Fruit fly (Drosophila melanogaster): ENCODE data around the gene GILT1.

GILT1 gene

DNA sequence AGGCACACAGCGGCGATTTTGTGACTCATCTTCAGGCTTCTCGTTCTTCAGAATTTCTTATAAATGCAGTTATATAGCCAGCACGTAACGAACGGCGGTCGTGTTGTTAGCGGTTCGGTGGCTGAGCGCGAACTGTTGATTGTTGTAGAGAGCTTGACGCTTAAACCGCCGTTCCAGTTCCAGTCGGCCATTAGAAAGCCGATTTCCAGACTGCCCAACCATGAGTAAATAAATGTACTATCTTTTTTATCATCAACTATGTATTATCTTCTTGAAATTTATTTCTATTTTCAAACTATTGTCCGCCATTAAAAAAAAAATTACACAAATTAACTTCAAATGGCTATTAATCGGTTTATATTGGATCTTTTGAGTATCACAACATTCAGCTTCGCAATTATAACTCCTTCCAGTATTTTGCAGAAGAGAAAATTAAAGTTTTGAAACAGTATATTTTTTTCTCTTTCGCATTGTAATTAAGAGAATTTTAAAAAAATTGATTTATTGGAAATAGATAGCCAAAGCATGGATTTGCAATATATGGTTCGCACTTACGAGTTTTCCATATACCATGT lies at the start of gene GILT1:
TSS of gene GILT1 (minus strand) at position 141 of the 575 bp plus-strand sequence.
- peak; percentile 43 for TF ChIP-seq Mnt (GFP tag; optimal IDR thresholded peaks at IDR 0.05)
- no peak for TF ChIP-seq CG1620 (GFP tag; optimal IDR thresholded peaks at IDR 0.05)
- TF ChIP-seq kay (GFP tag; ENCODE audit: borderline replicate concordance), result peak; percentile 69
- TF ChIP-seq bab1 (GFP tag; optimal IDR thresholded peaks at IDR 0.05), result peak; percentile 39
- peak; percentile 44 for TF ChIP-seq ovo (GFP tag; optimal IDR thresholded peaks at IDR 0.05)
- TF ChIP-seq tj (GFP tag; optimal IDR thresholded peaks at IDR 0.05), result peak; percentile 1
- TF ChIP-seq CG14711 (tag; optimal IDR thresholded peaks at IDR 0.05), result no peak
- peak; percentile 22 for TF ChIP-seq cic (GFP tag; optimal IDR thresholded peaks at IDR 0.05)
- peak; percentile 12 for TF ChIP-seq CG7101 (tag; optimal IDR thresholded peaks at IDR 0.05)
- peak; percentile 59 for TF ChIP-seq pad (GFP tag; optimal IDR thresholded peaks at IDR 0.05)
- TF ChIP-seq CG12768 (GFP tag; optimal IDR thresholded peaks at IDR 0.05), result no peak

DNA sequence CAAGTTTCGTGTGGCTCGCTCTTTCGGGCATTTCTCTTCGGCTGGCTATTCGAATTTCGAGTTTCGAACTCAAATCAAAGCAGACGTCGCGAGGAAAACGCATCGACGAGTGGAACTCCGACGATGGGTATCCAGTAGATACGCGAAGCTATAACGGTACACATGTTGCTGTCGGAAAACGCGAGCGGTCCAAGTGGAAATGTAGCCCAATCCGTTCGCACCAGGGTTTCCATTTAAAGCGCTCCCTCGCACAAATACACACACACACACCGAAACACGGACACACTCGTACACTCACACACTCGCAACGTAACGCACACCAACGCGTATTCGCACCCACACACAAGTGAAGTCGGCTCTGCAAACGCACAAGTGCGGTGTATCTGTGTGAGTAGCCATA lies 48.7 kb upstream of the GILT1 start, which contains the start of gene side-IV:
TSS of gene side-IV (plus strand) at position 253 of the 400 bp plus-strand sequence.
- no peak for TF ChIP-seq CG12768 (GFP tag; optimal IDR thresholded peaks at IDR 0.05)
- no peak for TF ChIP-seq Crg-1 (GFP tag; optimal IDR thresholded peaks at IDR 0.05)
- no peak for TF ChIP-seq CG33017 (tag; optimal IDR thresholded peaks at IDR 0.05)
- no peak for TF ChIP-seq Clk (GFP tag; optimal IDR thresholded peaks at IDR 0.05)
- no peak for TF ChIP-seq Mnt (GFP tag; optimal IDR thresholded peaks at IDR 0.05)
- no peak for TF ChIP-seq CG7101 (tag; optimal IDR thresholded peaks at IDR 0.05)
- no peak for TF ChIP-seq kay (GFP tag; ENCODE audit: borderline replicate concordance)
- no peak for TF ChIP-seq CG5204 (GFP tag; optimal IDR thresholded peaks at IDR 0.05)
- TF ChIP-seq Hr96 (GFP tag; optimal IDR thresholded peaks at IDR 0.05), result no peak

DNA sequence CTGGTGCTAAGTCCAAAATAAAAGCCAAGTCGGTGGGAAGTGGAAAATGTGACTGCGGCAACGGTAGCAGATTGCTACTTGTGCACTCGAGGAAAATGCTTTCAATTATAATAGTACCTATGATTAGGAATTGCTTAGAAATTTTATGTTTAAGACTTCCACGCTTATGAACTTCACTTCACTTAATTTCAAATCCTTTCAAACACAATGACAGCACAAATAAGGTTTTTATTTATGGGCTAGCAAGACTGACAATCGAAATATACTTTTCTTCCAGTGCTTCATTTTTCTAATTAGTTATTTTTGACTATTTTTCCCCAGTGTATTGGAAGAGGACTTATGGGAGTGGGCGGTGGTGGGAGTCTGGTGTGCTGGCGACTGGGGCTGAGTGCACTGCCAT lies 46.7 kb upstream of the GILT1 start:
- no peak for TF ChIP-seq cnc (optimal IDR thresholded peaks at IDR 0.05)
- TF ChIP-seq bab1 (GFP tag; optimal IDR thresholded peaks at IDR 0.05), result no peak
- TF ChIP-seq CG12768 (GFP tag; optimal IDR thresholded peaks at IDR 0.05), result no peak
- no peak for TF ChIP-seq tj (GFP tag; optimal IDR thresholded peaks at IDR 0.05)
- TF ChIP-seq toe (GFP tag; optimal IDR thresholded peaks at IDR 0.05), result no peak
- TF ChIP-seq cic (GFP tag; optimal IDR thresholded peaks at IDR 0.05), result no peak
- no peak for TF ChIP-seq Hr96 (GFP tag; optimal IDR thresholded peaks at IDR 0.05)
- no peak for TF ChIP-seq CG14711 (tag; optimal IDR thresholded peaks at IDR 0.05)
- TF ChIP-seq Crg-1 (GFP tag; optimal IDR thresholded peaks at IDR 0.05), result no peak
- no peak for TF ChIP-seq CG7045 (GFP tag; optimal IDR thresholded peaks at IDR 0.05)
- TF ChIP-seq CG5204 (GFP tag; optimal IDR thresholded peaks at IDR 0.05), result no peak
- TF ChIP-seq ovo (GFP tag; optimal IDR thresholded peaks at IDR 0.05), result no peak
- TF ChIP-seq Mnt (GFP tag; optimal IDR thresholded peaks at IDR 0.05), result no peak
- TF ChIP-seq CG11617 (GFP tag; optimal IDR thresholded peaks at IDR 0.05), result no peak
- no peak for TF ChIP-seq kay (GFP tag; ENCODE audit: borderline replicate concordance)
- no peak for TF ChIP-seq CG1620 (GFP tag; optimal IDR thresholded peaks at IDR 0.05)
- no peak for TF ChIP-seq Clk (GFP tag; optimal IDR thresholded peaks at IDR 0.05)
- TF ChIP-seq pad (GFP tag; optimal IDR thresholded peaks at IDR 0.05), result no peak
- TF ChIP-seq CG7101 (tag; optimal IDR thresholded peaks at IDR 0.05), result no peak

DNA sequence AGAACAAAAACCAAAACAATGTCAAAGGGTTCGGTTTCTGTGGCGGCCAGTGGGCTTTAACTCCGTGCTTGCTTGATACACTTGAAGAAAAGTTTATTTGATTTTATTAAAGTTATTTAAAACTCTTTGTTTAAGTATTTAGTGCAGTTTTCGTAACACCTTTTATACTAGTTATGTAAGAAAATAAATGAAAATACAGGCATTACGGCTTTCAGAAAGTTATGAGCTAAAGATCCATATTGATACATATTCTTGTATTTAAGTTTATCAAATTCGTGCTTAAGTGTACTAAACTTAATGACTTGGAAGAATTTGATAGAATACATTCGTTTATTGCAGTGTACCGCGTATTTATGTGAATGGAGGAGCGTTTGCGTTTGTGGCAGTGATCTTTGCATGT lies 44.8 kb upstream of the GILT1 start:
- no peak for TF ChIP-seq kay (GFP tag; ENCODE audit: borderline replicate concordance)
- no peak for TF ChIP-seq CG12768 (GFP tag; optimal IDR thresholded peaks at IDR 0.05)
- no peak for TF ChIP-seq toe (GFP tag; optimal IDR thresholded peaks at IDR 0.05)
- TF ChIP-seq Crg-1 (GFP tag; optimal IDR thresholded peaks at IDR 0.05), result no peak
- TF ChIP-seq pad (GFP tag; optimal IDR thresholded peaks at IDR 0.05), result no peak

DNA sequence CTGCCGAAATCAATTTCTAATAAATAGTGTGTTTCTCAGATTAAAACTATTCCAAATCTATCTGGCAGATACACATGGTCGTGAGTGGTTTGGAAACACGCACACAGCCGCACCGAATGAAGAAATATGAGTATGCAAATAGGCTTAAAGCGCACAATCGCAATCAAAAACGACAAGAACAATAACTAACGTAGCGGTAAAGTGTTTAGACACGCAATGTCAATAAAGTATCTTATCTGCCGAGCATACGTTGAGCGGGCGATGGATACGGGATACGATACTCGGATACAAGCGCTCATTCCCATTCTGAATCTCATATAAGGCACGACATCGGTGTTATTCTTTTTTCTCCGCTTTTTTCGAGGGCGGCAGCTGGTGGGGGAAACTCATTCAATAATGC lies 44.4 kb upstream of the GILT1 start:
- TF ChIP-seq ovo (GFP tag; optimal IDR thresholded peaks at IDR 0.05) (no peak), CG7101 (tag; optimal IDR thresholded peaks at IDR 0.05) (no peak), CG1620 (GFP tag; optimal IDR thresholded peaks at IDR 0.05) (no peak), pad (GFP tag; optimal IDR thresholded peaks at IDR 0.05) (no peak), Hr96 (GFP tag; optimal IDR thresholded peaks at IDR 0.05) (no peak), CG11617 (GFP tag; optimal IDR thresholded peaks at IDR 0.05) (no peak), Clk (GFP tag; optimal IDR thresholded peaks at IDR 0.05) (no peak), tj (GFP tag; optimal IDR thresholded peaks at IDR 0.05) (no peak)

DNA sequence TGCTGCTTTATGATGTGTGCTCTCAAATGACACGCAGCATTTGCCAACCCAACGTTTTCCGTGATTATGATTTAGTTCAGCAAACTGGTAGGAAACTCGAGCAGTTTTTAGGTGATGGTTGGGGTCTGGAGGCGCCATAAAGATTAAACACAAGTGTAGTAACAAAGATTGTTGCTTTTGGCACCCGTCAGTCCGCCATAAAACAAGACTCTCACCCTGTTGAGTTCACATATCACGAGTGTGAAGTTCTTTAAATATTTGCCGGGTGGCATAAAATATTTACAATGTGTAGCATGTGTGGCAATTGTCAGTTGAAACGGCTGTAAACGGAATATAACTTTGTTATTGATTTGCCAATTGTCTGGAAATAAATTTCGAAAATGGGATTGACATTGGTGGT lies 40.0 kb upstream of the GILT1 start:
- TF ChIP-seq CG33017 (tag; optimal IDR thresholded peaks at IDR 0.05), result no peak
- TF ChIP-seq CG1620 (GFP tag; optimal IDR thresholded peaks at IDR 0.05), result no peak
- no peak for TF ChIP-seq ovo (GFP tag; optimal IDR thresholded peaks at IDR 0.05)
- TF ChIP-seq CG7045 (GFP tag; optimal IDR thresholded peaks at IDR 0.05), result no peak
- TF ChIP-seq CG7101 (tag; optimal IDR thresholded peaks at IDR 0.05), result no peak

DNA sequence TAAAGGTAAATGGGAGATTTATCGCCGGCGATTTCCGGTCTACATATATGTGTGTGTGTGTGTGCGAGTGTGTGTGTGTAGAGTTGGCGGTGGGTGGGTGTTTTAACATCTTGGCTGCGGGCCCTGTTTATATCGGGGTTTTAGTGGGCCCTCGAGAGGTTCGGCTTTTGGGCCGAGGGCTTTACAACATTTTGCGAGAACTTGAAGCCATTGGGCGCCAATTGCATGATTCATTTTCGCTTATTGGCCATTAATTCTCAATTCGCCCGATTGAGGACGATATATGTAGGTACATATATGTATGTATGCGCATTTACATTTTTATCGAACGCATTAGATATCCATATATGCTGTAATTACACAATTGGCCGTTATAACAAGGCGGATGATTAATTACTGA lies 34.2 kb upstream of the GILT1 start:
- TF ChIP-seq CG7101 (tag; optimal IDR thresholded peaks at IDR 0.05) (no peak), pad (GFP tag; optimal IDR thresholded peaks at IDR 0.05) (no peak), CG1620 (GFP tag; optimal IDR thresholded peaks at IDR 0.05) (no peak), ovo (GFP tag; optimal IDR thresholded peaks at IDR 0.05) (no peak), CG14711 (tag; optimal IDR thresholded peaks at IDR 0.05) (no peak), tj (GFP tag; optimal IDR thresholded peaks at IDR 0.05) (no peak), CG5204 (GFP tag; optimal IDR thresholded peaks at IDR 0.05) (no peak), cic (GFP tag; optimal IDR thresholded peaks at IDR 0.05) (no peak), CG33017 (tag; optimal IDR thresholded peaks at IDR 0.05) (no peak), Hr96 (GFP tag; optimal IDR thresholded peaks at IDR 0.05) (no peak), CG7045 (GFP tag; optimal IDR thresholded peaks at IDR 0.05) (no peak), Clk (GFP tag; optimal IDR thresholded peaks at IDR 0.05) (no peak), CG11617 (GFP tag; optimal IDR thresholded peaks at IDR 0.05) (no peak), kay (GFP tag; ENCODE audit: borderline replicate concordance) (no peak), CG12768 (GFP tag; optimal IDR thresholded peaks at IDR 0.05) (no peak), Mnt (GFP tag; optimal IDR thresholded peaks at IDR 0.05) (no peak), cnc (optimal IDR thresholded peaks at IDR 0.05) (no peak), Crg-1 (GFP tag; optimal IDR thresholded peaks at IDR 0.05) (no peak), bab1 (GFP tag; optimal IDR thresholded peaks at IDR 0.05) (no peak), toe (GFP tag; optimal IDR thresholded peaks at IDR 0.05) (no peak)

All from whole organism, adult.